Worm (Caenorhabditis elegans) whole organism, L4 larva: Measurements from ENCODE around the gene fbxa-26.

ENCODE experiments used
- D1046.2 ChIP-seq: fragments of 200-800 bp; sonication (Bioruptor generic); IDR thresholded peaks from 2 replicates; pipeline ENCODE4 v1.3.6; 2022; ENCODE audit warnings: missing genetic modification characterization, missing compliant biosample characterization
- T26A8.4 ChIP-seq: fragments of 200-800 bp; sonication (Bioruptor generic); IDR thresholded peaks from 2 replicates; pipeline ENCODE4 v1.3.6; 2022; ENCODE audit warnings: missing genetic modification characterization, missing compliant biosample characterization
- Y48G9A.11 ChIP-seq: fragments of 200-800 bp; sonication (Bioruptor generic); IDR thresholded peaks from 2 replicates; pipeline ENCODE4 v1.3.6; 2022; ENCODE audit warnings: missing genetic modification reagents, missing genetic modification characterization, missing compliant biosample characterization
- attf-4 ChIP-seq: sonication (generic microtip); optimal IDR thresholded peaks from 3 replicates; lab custom pipeline; 2017; ENCODE audit warnings: missing biosample characterization, missing genetic modification characterization
- ceh-32 ChIP-seq: sonication (generic microtip); optimal IDR thresholded peaks from 2 replicates; lab custom pipeline; 2016; ENCODE audit warnings: mild to moderate bottlenecking, missing genetic modification characterization, missing compliant biosample characterization; ENCODE audit not compliant: poor library complexity
- daf-16 ChIP-seq, 3 experiments: sonication (generic microtip); optimal IDR thresholded peaks; 2 replicates each; lab custom pipeline; 2016 to 2017; ENCODE audit warnings: missing genetic modification characterization in 3 of 3, missing genetic modification reagents in 3 of 3, mild to moderate bottlenecking in 2 of 3, missing compliant biosample characterization in 2 of 3, missing biosample characterization in 1 of 3, moderate library complexity in 1 of 3
- dmd-6 ChIP-seq: fragments of 200-800 bp; sonication (Bioruptor generic); IDR thresholded peaks from 2 replicates; pipeline ENCODE4 v1.3.6; 2022; ENCODE audit warnings: missing genetic modification reagents, missing genetic modification characterization, missing compliant biosample characterization
- dpl-1 ChIP-seq: fragments of 150-350 bp; optimal IDR thresholded peaks from 2 replicates; lab custom pipeline; 2014; ENCODE audit warnings: missing biosample characterization, missing genetic modification reagents, missing genetic modification characterization
- dve-1 ChIP-seq: sonication (generic microtip); optimal IDR thresholded peaks from 2 replicates; lab custom pipeline; 2017; ENCODE audit warnings: antibody characterized with exemption, mild to moderate bottlenecking, missing genetic modification characterization, missing compliant biosample characterization; ENCODE audit not compliant: insufficient read depth
- egl-27 ChIP-seq: sonication (generic microtip); optimal IDR thresholded peaks from 3 replicates; lab custom pipeline; 2017; ENCODE audit warnings: missing biosample characterization, missing genetic modification reagents, missing genetic modification characterization
- hif-1 ChIP-seq, 2 experiments: sonication (generic microtip); optimal IDR thresholded peaks; 2 replicates each; lab custom pipeline; 2016 to 2017; ENCODE audit warnings: missing compliant biosample characterization in 2 of 2, missing genetic modification characterization in 2 of 2, missing genetic modification reagents in 2 of 2, missing genotype in 2 of 2, mild to moderate bottlenecking in 1 of 2
- hlh-11 ChIP-seq: fragments of 200-800 bp; sonication (Bioruptor generic); optimal IDR thresholded peaks from 2 replicates; lab custom pipeline; 2018; ENCODE audit warnings: mild to moderate bottlenecking, missing genetic modification characterization, missing compliant biosample characterization
- hlh-30 ChIP-seq: sonication (generic microtip); optimal IDR thresholded peaks from 2 replicates; lab custom pipeline; 2017; ENCODE audit warnings: antibody characterized with exemption, mild to moderate bottlenecking, missing genetic modification characterization, missing compliant biosample characterization; ENCODE audit not compliant: insufficient read depth
- hmg-1.1 ChIP-seq: fragments of 200-800 bp; sonication (Bioruptor generic); IDR thresholded peaks from 2 replicates; pipeline ENCODE4 v1.3.6; 2022; ENCODE audit warnings: missing genetic modification reagents, missing genetic modification characterization, missing compliant biosample characterization
- lin-1 ChIP-seq: fragments of 200-800 bp; sonication (Bioruptor generic); IDR thresholded peaks from 2 replicates; pipeline ENCODE4 v1.3.6; 2022; ENCODE audit warnings: missing genetic modification reagents, missing genetic modification characterization, missing compliant biosample characterization
- lin-29 ChIP-seq: fragments of 200-800 bp; sonication (Bioruptor generic); IDR thresholded peaks from 2 replicates; pipeline ENCODE4 v1.3.6; 2022; ENCODE audit warnings: missing genetic modification reagents, missing genetic modification characterization, missing compliant biosample characterization
- madf-5 ChIP-seq, 2 experiments: fragments of 200-800 bp; sonication (Bioruptor generic); IDR thresholded peaks; 2 replicates each; pipeline ENCODE4 v1.3.6; 2022; ENCODE audit warnings: missing compliant biosample characterization in 2 of 2, missing genetic modification characterization in 2 of 2
- mep-1 ChIP-seq: fragments of 150-350 bp; sonication (generic microtip); optimal IDR thresholded peaks from 3 replicates; lab custom pipeline; 2014; ENCODE audit warnings: missing biosample characterization, missing genetic modification characterization
- mes-2 ChIP-seq: sonication (generic microtip); optimal IDR thresholded peaks from 2 replicates; lab custom pipeline; 2016; ENCODE audit warnings: missing genotype, mild to moderate bottlenecking, missing genetic modification characterization, missing compliant biosample characterization; ENCODE audit not compliant: poor library complexity, severe bottlenecking
- nhr-11 ChIP-seq: fragments of 150-350 bp; optimal IDR thresholded peaks from 2 replicates; lab custom pipeline; 2014; ENCODE audit warnings: missing biosample characterization, missing genetic modification characterization
- nhr-237 ChIP-seq: sonication (generic microtip); optimal IDR thresholded peaks from 2 replicates; lab custom pipeline; 2017; ENCODE audit warnings: missing biosample characterization, missing genetic modification characterization
- nhr-25 ChIP-seq: sonication (generic microtip); optimal IDR thresholded peaks from 2 replicates; lab custom pipeline; 2017; ENCODE audit warnings: missing genetic modification characterization, mild to moderate bottlenecking, missing compliant biosample characterization, antibody characterized with exemption, moderate library complexity, borderline replicate concordance; ENCODE audit not compliant: insufficient read depth
- nhr-28 ChIP-seq: fragments of 150-350 bp; optimal IDR thresholded peaks from 2 replicates; lab custom pipeline; 2014; ENCODE audit warnings: missing biosample characterization, missing genetic modification characterization
- nhr-42 ChIP-seq: fragments of 200-800 bp; sonication (Bioruptor generic); IDR thresholded peaks from 2 replicates; pipeline ENCODE4 v1.3.6; 2022; ENCODE audit warnings: missing genetic modification characterization, missing compliant biosample characterization
- nhr-48 ChIP-seq: sonication (generic microtip); optimal IDR thresholded peaks from 2 replicates; lab custom pipeline; 2016; ENCODE audit warnings: mild to moderate bottlenecking, missing genetic modification characterization, missing compliant biosample characterization
- nhr-6 ChIP-seq: fragments of 150-350 bp; optimal IDR thresholded peaks from 2 replicates; lab custom pipeline; 2014; ENCODE audit warnings: missing biosample characterization, missing genetic modification characterization
- nhr-77 ChIP-seq: fragments of 150-350 bp; optimal IDR thresholded peaks from 2 replicates; lab custom pipeline; 2014; ENCODE audit warnings: missing biosample characterization, missing genetic modification characterization
- pha-4 ChIP-seq, 2 experiments: fragments of 150-350 bp in 1 of 2; fragments of 200-800 bp in 1 of 2; sonication (Bioruptor generic) in 1 of 2; IDR thresholded peaks in 1 of 2; optimal IDR thresholded peaks in 1 of 2; 2 replicates each; pipeline versions ENCODE4 v1.3.6 to Lab custom; 2014 to 2022; ENCODE audit warnings: missing genetic modification characterization in 2 of 2, missing genetic modification reagents in 2 of 2, missing biosample characterization in 1 of 2, missing compliant biosample characterization in 1 of 2
- pqm-1 ChIP-seq: sonication (generic microtip); optimal IDR thresholded peaks from 2 replicates; lab custom pipeline; 2017; ENCODE audit warnings: missing biosample characterization, missing genetic modification characterization
- rbr-2 ChIP-seq: sonication (generic microtip); optimal IDR thresholded peaks from 2 replicates; lab custom pipeline; 2016; ENCODE audit warnings: missing genotype, missing genetic modification characterization, missing compliant biosample characterization
- skn-1 ChIP-seq: fragments of 150-350 bp; optimal IDR thresholded peaks from 2 replicates; lab custom pipeline; 2014; ENCODE audit warnings: missing biosample characterization, missing genetic modification characterization
- spr-1 ChIP-seq: sonication (generic microtip); optimal IDR thresholded peaks from 2 replicates; lab custom pipeline; 2016; ENCODE audit warnings: mild to moderate bottlenecking, missing genetic modification characterization, missing compliant biosample characterization
- tag-97 ChIP-seq: fragments of 200-800 bp; sonication (Bioruptor generic); IDR thresholded peaks from 2 replicates; pipeline ENCODE4 v1.3.6; 2022; ENCODE audit warnings: missing genetic modification characterization, missing compliant biosample characterization
- unc-39 ChIP-seq: sonication (generic microtip); optimal IDR thresholded peaks from 2 replicates; lab custom pipeline; 2017; ENCODE audit warnings: missing biosample characterization, missing genetic modification characterization
- unc-62 ChIP-seq, 3 experiments: fragments of 150-350 bp in 1 of 3; sonication (generic microtip); optimal IDR thresholded peaks in 2 of 3; peaks in 1 of 3; 1 replicate in 1 of 3; 2 replicates in 2 of 3; lab custom pipeline; 2014 to 2017; ENCODE audit warnings: missing biosample characterization in 3 of 3, missing genetic modification characterization in 3 of 3, missing genetic modification reagents in 3 of 3, missing genotype in 1 of 3
- zfp-3 ChIP-seq: fragments of 200-800 bp; sonication (Bioruptor generic); conservative IDR thresholded peaks from 2 replicates; pipeline ENCODE4 v1.3.6; 2022; ENCODE audit warnings: missing genetic modification reagents, missing genetic modification characterization, missing compliant biosample characterization
- ztf-7 ChIP-seq: fragments of 150-350 bp; optimal IDR thresholded peaks from 2 replicates; lab custom pipeline; 2014; ENCODE audit warnings: missing biosample characterization, missing genetic modification characterization

The fbxa-26 gene

ce11 chrIII:1388274-1389058 is 46.1 kb upstream of the fbxa-26 start, which contains the start of gene pals-20 (continued):
- TF ChIP-seq lin-29 (GFP tag; lab: Robert Waterston, UW) = no peak
- peak in 1 of 2 experiments; percentile 82 for TF ChIP-seq unc-62 (GFP tag; optimal IDR thresholded peaks at IDR 0.05 in 1 of 2; lab: Kevin White, UChicago)
- TF ChIP-seq unc-62 (tag; optimal IDR thresholded peaks at IDR 0.05; lab: Kevin White, UChicago) = no peak
- no peak for TF ChIP-seq nhr-77 (tag; lab: Kevin White, UChicago)
- no peak for TF ChIP-seq D1046.2 (GFP tag; lab: Robert Waterston, UW)
- TF ChIP-seq unc-39 (tag; lab: Kevin White, UChicago) = no peak
- TF ChIP-seq hif-1 (tag; optimal IDR thresholded peaks at IDR 0.05; lab: Kevin White, UChicago) = no peak
- no peak for TF ChIP-seq nhr-11 (tag; lab: Kevin White, UChicago)
- TF ChIP-seq tag-97 = no peak
- TF ChIP-seq pha-4 (GFP tag; IDR thresholded peaks at IDR 0.05; lab: Robert Waterston, UW) = no peak
- no peak for TF ChIP-seq pha-4 (tag; optimal IDR thresholded peaks at IDR 0.05; lab: Kevin White, UChicago)
- TF ChIP-seq dpl-1 (GFP tag; lab: Kevin White, UChicago) = no peak
- no peak for TF ChIP-seq mep-1 (tag; lab: Kevin White, UChicago)
- no peak for TF ChIP-seq attf-4 (tag; lab: Kevin White, UChicago)
- no peak for TF ChIP-seq skn-1 (tag; lab: Kevin White, UChicago)
- peak; percentile 26 for TF ChIP-seq hlh-30 (tag; lab: Kevin White, UChicago)
- no peak for TF ChIP-seq egl-27 (tag; lab: Kevin White, UChicago)
- no peak for TF ChIP-seq lin-1 (GFP tag; lab: Robert Waterston, UW)
- peak; percentile 55 for TF ChIP-seq hlh-11
- no peak for TF ChIP-seq nhr-25
- TF ChIP-seq nhr-237 (tag; lab: Kevin White, UChicago) = no peak
- no peak for TF ChIP-seq mes-2 (tag; lab: Kevin White, UChicago)
- no peak for TF ChIP-seq nhr-48 (tag; lab: Kevin White, UChicago)
- no peak for TF ChIP-seq spr-1 (tag; lab: Kevin White, UChicago)
- TF ChIP-seq zfp-3 = no peak
- TF ChIP-seq nhr-6 (tag; lab: Kevin White, UChicago) = no peak
- TF ChIP-seq dve-1 (tag; lab: Kevin White, UChicago) = peak; percentile 70
- TF ChIP-seq rbr-2 (tag; lab: Kevin White, UChicago) = no peak
- no peak for TF ChIP-seq Y48G9A.11
- TF ChIP-seq ztf-7 (tag; lab: Kevin White, UChicago) = no peak
- no peak for TF ChIP-seq ceh-32 (tag; lab: Kevin White, UChicago)
- peak; percentile 23 for TF ChIP-seq nhr-28 (tag; lab: Kevin White, UChicago)
- TF ChIP-seq hmg-1.1 (GFP tag; lab: Robert Waterston, UW) = no peak
- TF ChIP-seq madf-5 (GFP tag; IDR thresholded peaks at IDR 0.05; lab: Robert Waterston, UW) = no peak

- TF ChIP-seq spr-1 (tag; lab: Kevin White, UChicago) (no peak), pqm-1 (tag; lab: Kevin White, UChicago) (peak; percentile 54), nhr-42 (GFP tag; lab: Robert Waterston, UW) (no peak), daf-16 (GFP tag; optimal IDR thresholded peaks at IDR 0.05; lab: Kevin White, UChicago) (no peak), daf-16 (tag; optimal IDR thresholded peaks at IDR 0.05; lab: Kevin White, UChicago) (peak; percentile 39), dmd-6 (GFP tag; lab: Robert Waterston, UW) (peak; percentile 53), T26A8.4 (GFP tag; lab: Robert Waterston, UW) (no peak), dpl-1 (GFP tag; lab: Kevin White, UChicago) (no peak), nhr-28 (tag; lab: Kevin White, UChicago) (peak; percentile 50), hlh-11 (peak; percentile 22)
These were observed 42.4 kb upstream of the fbxa-26 start for ce11 chrIII:1384694-1385093.
